Fruit fly (Drosophila melanogaster) whole organism, pupa: ENCODE data around the gene CG42747.

Source experiments
- CG12605 ChIP-seq: fragments of 200-800 bp; sonication (Bioruptor generic); IDR thresholded peaks from 2 replicates; pipeline ENCODE4 v1.3.6; 2022; ENCODE audit warnings: missing biosample characterization, missing genetic modification characterization
- CG15710 ChIP-seq: fragments of 200-800 bp; sonication (Bioruptor generic); optimal IDR thresholded peaks from 2 replicates; lab custom pipeline; 2018; ENCODE audit warnings: missing biosample characterization, mild to moderate bottlenecking, missing genetic modification characterization, moderate library complexity
- CG32121 ChIP-seq: fragments of 200-800 bp; sonication (Bioruptor generic); IDR thresholded peaks from 2 replicates; pipeline ENCODE4 v1.3.6; 2022; ENCODE audit warnings: missing biosample characterization, missing genetic modification characterization
- CG34367 ChIP-seq: fragments of 200-800 bp; sonication (Bioruptor generic); optimal IDR thresholded peaks from 2 replicates; lab custom pipeline; 2018; ENCODE audit warnings: missing biosample characterization, mild to moderate bottlenecking, missing genetic modification characterization
- CG8159 ChIP-seq: fragments of 200-800 bp; sonication (Bioruptor generic); optimal IDR thresholded peaks from 3 replicates; lab custom pipeline; 2018; ENCODE audit warnings: missing biosample characterization, mild to moderate bottlenecking, missing genetic modification characterization, moderate library complexity
- CG8301 ChIP-seq: fragments of 200-800 bp; sonication (Bioruptor generic); optimal IDR thresholded peaks from 2 replicates; lab custom pipeline; 2018; ENCODE audit warnings: missing biosample characterization, mild to moderate bottlenecking, missing genetic modification characterization
- CG9948 ChIP-seq: fragments of 200-800 bp; sonication (Bioruptor generic); optimal IDR thresholded peaks from 2 replicates; lab custom pipeline; 2018; ENCODE audit warnings: missing biosample characterization, mild to moderate bottlenecking, missing genetic modification characterization, moderate library complexity
- EcR ChIP-seq: fragments of 200-800 bp; sonication (Bioruptor generic); optimal IDR thresholded peaks from 3 replicates; lab custom pipeline; 2019; ENCODE audit warnings: missing biosample characterization, missing genetic modification characterization, mild to moderate bottlenecking, moderate library complexity, missing genetic modification reagents
- Snoo ChIP-seq: fragments of 200-800 bp; sonication (Bioruptor generic); optimal IDR thresholded peaks from 3 replicates; lab custom pipeline; 2017; ENCODE audit warnings: missing biosample characterization, mild to moderate bottlenecking, missing genetic modification characterization, inconsistent platforms

dm6 chr3L:6508083-6508482 is 107.7 kb downstream of the CG42747 start:
- TF ChIP-seq CG8301 (tag; lab: Kevin White, UChicago) (no peak), CG34367 (no peak), CG12605 (GFP tag; lab: Robert Waterston, UW) (no peak), EcR (GFP tag; lab: Kevin White, UChicago) (no peak), Snoo (no peak), CG9948 (tag; lab: Kevin White, UChicago) (no peak), CG8159 (no peak), CG15710 (tag; lab: Kevin White, UChicago) (no peak), CG32121 (GFP tag; lab: Robert Waterston, UW) (no peak)
